Fruit fly (Drosophila melanogaster) whole organism: Measurements from ENCODE around the gene CG42713.

Experiments used
- CG8478 ChIP-seq: fragments of >200 bp; optimal IDR thresholded peaks from 2 replicates; lab custom pipeline; 2018; ENCODE audit warnings: inconsistent platforms
- Dll ChIP-seq: fragments of >200 bp; optimal IDR thresholded peaks from 2 replicates; lab custom pipeline; 2017
- pan ChIP-seq: fragments of >200 bp; optimal IDR thresholded peaks from 2 replicates; lab custom pipeline; 2017
- psq ChIP-seq: fragments of >200 bp; optimal IDR thresholded peaks from 2 replicates; lab custom pipeline; 2017
- usp ChIP-seq: fragments of >200 bp; optimal IDR thresholded peaks from 2 replicates; lab custom pipeline; 2017; ENCODE audit warnings: missing biosample characterization, missing genetic modification characterization, mixed read lengths

DNA sequence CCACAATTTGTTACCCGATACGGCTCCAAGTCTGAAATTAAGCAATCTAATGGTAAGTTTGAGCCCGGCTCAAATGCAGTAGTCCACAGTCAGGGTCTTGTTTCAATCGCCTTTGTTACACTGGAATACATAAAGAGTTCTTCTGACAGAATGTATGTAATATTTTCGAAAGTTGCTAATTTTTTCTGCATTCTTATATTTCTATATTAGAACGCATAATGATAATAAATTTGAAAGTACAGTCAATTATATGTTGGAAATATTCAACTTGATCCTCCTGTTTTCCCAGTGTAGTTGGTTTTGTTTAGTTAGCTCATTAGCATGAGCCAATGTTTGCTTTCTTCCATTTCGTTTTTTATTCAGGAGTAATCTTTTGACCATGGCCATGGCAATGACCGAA lies 32.2 kb downstream of the CG42713 start:
- TF ChIP-seq psq (lab: Kevin White, UChicago): no peak
- TF ChIP-seq pan: no peak
- no peak for TF ChIP-seq usp (GFP tag; lab: Kevin White, UChicago)
- no peak for TF ChIP-seq CG8478
- no peak for TF ChIP-seq Dll (lab: Kevin White, UChicago)
